Fruit fly (Drosophila melanogaster): ENCODE measurements around the gene CG42822.
A peak's percentile ranks its signal among the peaks of the same experiment; 100 is the strongest.

The CG42822 gene

dm6 chr3R:17386168-17386819 is 27.4 kb upstream of the CG42822 start (continued):
- peak; percentile 79 for TF ChIP-seq lz (GFP tag; optimal IDR thresholded peaks at IDR 0.05)
- TF ChIP-seq Ets96B (tag; optimal IDR thresholded peaks at IDR 0.05) = peak; percentile 73
- TF ChIP-seq CG15336 (GFP tag; IDR thresholded peaks at IDR 0.05) = peak; percentile 87
- TF ChIP-seq CG6808 (GFP tag; optimal IDR thresholded peaks at IDR 0.05) = peak; percentile 75
- TF ChIP-seq Hr39 (GFP tag; optimal IDR thresholded peaks at IDR 0.05) = peak; percentile 77
- peak; percentile 79 for TF ChIP-seq esn (GFP tag; optimal IDR thresholded peaks at IDR 0.05)
- peak; percentile 51 for TF ChIP-seq CG1621 (tag; optimal IDR thresholded peaks at IDR 0.05)
- peak; percentile 77 for TF ChIP-seq pdm3 (GFP tag; optimal IDR thresholded peaks at IDR 0.05)
- TF ChIP-seq CG10631 (GFP tag; optimal IDR thresholded peaks at IDR 0.05) = peak; percentile 81
- TF ChIP-seq Eip78C (GFP tag) = peak; percentile 91
- peak; percentile 52 for TF ChIP-seq fd85E (GFP tag; optimal IDR thresholded peaks at IDR 0.05)
- TF ChIP-seq CG34406 (GFP tag; optimal IDR thresholded peaks at IDR 0.05) = peak; percentile 61
- TF ChIP-seq salr (GFP tag; optimal IDR thresholded peaks at IDR 0.05) = peak; percentile 49 to 71
- TF ChIP-seq CG10669 (GFP tag; optimal IDR thresholded peaks at IDR 0.05) = peak; percentile 77
- peak; percentile 68 for TF ChIP-seq Sox14 (GFP tag; optimal IDR thresholded peaks at IDR 0.05)
- TF ChIP-seq CG8632 (GFP tag; optimal IDR thresholded peaks at IDR 0.05) = peak; percentile 72
- peak; percentile 84 for TF ChIP-seq svp (GFP tag)
- TF ChIP-seq Blimp-1 (GFP tag; optimal IDR thresholded peaks at IDR 0.05) = peak; percentile 20
- peak; percentile 71 for TF ChIP-seq CG11762 (GFP tag; optimal IDR thresholded peaks at IDR 0.05; ENCODE audit: insufficient read depth)
- TF ChIP-seq CG9139 (GFP tag; optimal IDR thresholded peaks at IDR 0.05) = peak; percentile 34
- peak; percentile 58 for TF ChIP-seq fd59A (GFP tag; optimal IDR thresholded peaks at IDR 0.05)

dm6 chr3R:17391313-17391845 is 22.3 kb upstream of the CG42822 start, which contains the start of the genes Brf and sds22:
Gene Brf, minus strand, starts transcription at chr3R:17391337.
Gene sds22, plus strand, starts transcription at chr3R:17391594.
- TF ChIP-seq Met (GFP tag; optimal IDR thresholded peaks at IDR 0.05) = peak; percentile 96
- TF ChIP-seq Smox (GFP tag; optimal IDR thresholded peaks at IDR 0.05) = peak; percentile 95
- TF ChIP-seq Eip78C (GFP tag) = peak; percentile 97
- TF ChIP-seq CG11294 (GFP tag; IDR thresholded peaks at IDR 0.05) = peak; percentile 89
- TF ChIP-seq CG4318 (GFP tag; optimal IDR thresholded peaks at IDR 0.05) = peak; percentile 93
- TF ChIP-seq pdm3 (GFP tag; optimal IDR thresholded peaks at IDR 0.05) = peak; percentile 98
- TF ChIP-seq Gug (GFP tag; IDR thresholded peaks at IDR 0.05) = peak; percentile 87
- peak; percentile 79 for TF ChIP-seq CG6276 (GFP tag; optimal IDR thresholded peaks at IDR 0.05)
- peak; percentile 89 for TF ChIP-seq eg (GFP tag; IDR thresholded peaks at IDR 0.05)
- TF ChIP-seq CG8119 (GFP tag; IDR thresholded peaks at IDR 0.05) = peak; percentile 88
- peak; percentile 96 for TF ChIP-seq fkh (GFP tag; optimal IDR thresholded peaks at IDR 0.05)
- peak; percentile 94 for TF ChIP-seq CG34406 (GFP tag; optimal IDR thresholded peaks at IDR 0.05)
- peak; percentile 96 for TF ChIP-seq Sox14 (GFP tag; optimal IDR thresholded peaks at IDR 0.05)
- peak; percentile 86 for TF ChIP-seq Eip93F (GFP tag; optimal IDR thresholded peaks at IDR 0.05)
- TF ChIP-seq CG31627 (GFP tag; optimal IDR thresholded peaks at IDR 0.05) = peak; percentile 98
- TF ChIP-seq Lpt (GFP tag; optimal IDR thresholded peaks at IDR 0.05) = peak; percentile 91
- TF ChIP-seq CG3919 (GFP tag; optimal IDR thresholded peaks at IDR 0.05) = peak; percentile 95
- peak; percentile 93 for TF ChIP-seq CG8632 (GFP tag; optimal IDR thresholded peaks at IDR 0.05)
- TF ChIP-seq fd59A (GFP tag; optimal IDR thresholded peaks at IDR 0.05) = peak; percentile 87
- peak; percentile 77 to 93 for TF ChIP-seq salr (GFP tag; optimal IDR thresholded peaks at IDR 0.05)
- peak; percentile 92 for TF ChIP-seq CG11762 (GFP tag; optimal IDR thresholded peaks at IDR 0.05; ENCODE audit: insufficient read depth)
- TF ChIP-seq OdsH (GFP tag; optimal IDR thresholded peaks at IDR 0.05) = peak; percentile 97
- peak; percentile 96 for TF ChIP-seq CG3032 (tag; optimal IDR thresholded peaks at IDR 0.05)
- peak; percentile 96 for TF ChIP-seq topi (GFP tag; optimal IDR thresholded peaks at IDR 0.05)
- TF ChIP-seq CG10669 (GFP tag; optimal IDR thresholded peaks at IDR 0.05) = peak; percentile 94
- peak; percentile 96 for TF ChIP-seq acj6 (GFP tag; optimal IDR thresholded peaks at IDR 0.05)
- peak; percentile 32 for TF ChIP-seq Hr38 (GFP tag; optimal IDR thresholded peaks at IDR 0.05)
- peak; percentile 75 for TF ChIP-seq dac (GFP tag; optimal IDR thresholded peaks at IDR 0.05)
- TF ChIP-seq CG10631 (GFP tag; optimal IDR thresholded peaks at IDR 0.05) = peak; percentile 98
- TF ChIP-seq CG7368 (GFP tag; optimal IDR thresholded peaks at IDR 0.05) = peak; percentile 93
- TF ChIP-seq fd85E (GFP tag; optimal IDR thresholded peaks at IDR 0.05) = peak; percentile 69
- peak; percentile 98 for TF ChIP-seq Hr39 (GFP tag; optimal IDR thresholded peaks at IDR 0.05)
- peak; percentile 92 for TF ChIP-seq CG8319 (GFP tag; optimal IDR thresholded peaks at IDR 0.05)
- TF ChIP-seq Sox15 (GFP tag; optimal IDR thresholded peaks at IDR 0.05) = peak; percentile 94
- peak; percentile 94 for TF ChIP-seq Sox102F (GFP tag; optimal IDR thresholded peaks at IDR 0.05)
- peak; percentile 69 to 89 for TF ChIP-seq ss (GFP tag; optimal IDR thresholded peaks at IDR 0.05)
- TF ChIP-seq CG16779 (tag; optimal IDR thresholded peaks at IDR 0.05) = peak; percentile 77
- peak; percentile 73 for TF ChIP-seq CG6854 (GFP tag; optimal IDR thresholded peaks at IDR 0.05)
